Worm (Caenorhabditis elegans) whole organism, L1 larva: ENCODE data around the gene svop-1.

Experiments used
- C04F5.9 ChIP-seq: sonication (generic microtip); optimal IDR thresholded peaks from 2 replicates; lab custom pipeline; 2016; ENCODE audit warnings: missing genetic modification characterization, missing compliant biosample characterization
- C16A3.4 ChIP-seq: fragments of 150-350 bp; optimal IDR thresholded peaks from 2 replicates; lab custom pipeline; 2014; ENCODE audit warnings: missing biosample characterization, missing genetic modification characterization
- F16B12.6 ChIP-seq: fragments of 150-350 bp; optimal IDR thresholded peaks from 2 replicates; lab custom pipeline; 2014; ENCODE audit warnings: missing biosample characterization, missing genetic modification characterization
- Y116A8C.19 ChIP-seq: sonication (generic microtip); optimal IDR thresholded peaks from 2 replicates; lab custom pipeline; 2016; ENCODE audit warnings: missing compliant biosample characterization, missing genetic modification characterization, borderline replicate concordance
- alr-1 ChIP-seq: fragments of 200-800 bp; sonication (Bioruptor generic); optimal IDR thresholded peaks from 2 replicates; lab custom pipeline; 2018; ENCODE audit warnings: borderline replicate concordance, mild to moderate bottlenecking, missing genetic modification characterization, missing compliant biosample characterization
- ama-1 ChIP-seq: fragments of 150-350 bp; optimal IDR thresholded peaks from 2 replicates; lab custom pipeline; 2014
- blmp-1 ChIP-seq: fragments of 150-350 bp; optimal IDR thresholded peaks from 2 replicates; lab custom pipeline; 2014; ENCODE audit warnings: missing biosample characterization, missing genetic modification characterization
- ceh-63 ChIP-seq: fragments of 200-800 bp; sonication (Bioruptor generic); optimal IDR thresholded peaks from 2 replicates; lab custom pipeline; 2018; ENCODE audit warnings: mild to moderate bottlenecking, missing genetic modification characterization, missing compliant biosample characterization
- ceh-82 ChIP-seq, 3 experiments: fragments of 150-350 bp in 1 of 3; sonication (generic microtip) in 2 of 3; optimal IDR thresholded peaks; 2 replicates each; lab custom pipeline; 2014 to 2017; ENCODE audit warnings: missing biosample characterization in 3 of 3, missing genetic modification characterization in 3 of 3
- ceh-90 ChIP-seq: sonication (generic microtip); optimal IDR thresholded peaks from 2 replicates; lab custom pipeline; 2016; ENCODE audit warnings: missing genetic modification characterization, missing compliant biosample characterization
- dpl-1 ChIP-seq, 3 experiments: fragments of 150-350 bp in 2 of 3; sonication (generic microtip) in 1 of 3; optimal IDR thresholded peaks; 2 replicates each; lab custom pipeline; 2014 to 2017; ENCODE audit warnings: missing biosample characterization in 3 of 3, missing genetic modification characterization in 3 of 3, missing genetic modification reagents in 3 of 3
- dsc-1 ChIP-seq: sonication (generic microtip); optimal IDR thresholded peaks from 2 replicates; lab custom pipeline; 2016; ENCODE audit warnings: mild to moderate bottlenecking, missing genetic modification characterization, missing compliant biosample characterization
- efl-1 ChIP-seq, 4 experiments: fragments of 150-350 bp; optimal IDR thresholded peaks in 3 of 4; peaks in 1 of 4; 1 replicate in 1 of 4; 2 replicates in 3 of 4; lab custom pipeline; 2014; ENCODE audit warnings: missing biosample characterization in 2 of 4, missing genetic modification characterization in 2 of 4, missing genetic modification reagents in 2 of 4
- efl-3 ChIP-seq: fragments of 200-800 bp; sonication (Bioruptor generic); optimal IDR thresholded peaks from 2 replicates; lab custom pipeline; 2018; ENCODE audit warnings: mild to moderate bottlenecking, missing genetic modification characterization, missing compliant biosample characterization
- egl-13 ChIP-seq: sonication (generic microtip); optimal IDR thresholded peaks from 2 replicates; lab custom pipeline; 2016; ENCODE audit warnings: missing genotype, missing genetic modification reagents, missing genetic modification characterization, missing compliant biosample characterization
- elt-2 ChIP-seq: sonication (generic microtip); optimal IDR thresholded peaks from 2 replicates; lab custom pipeline; 2016; ENCODE audit warnings: missing genetic modification characterization, mild to moderate bottlenecking, inconsistent platforms, missing compliant biosample characterization, missing genetic modification reagents
- elt-3 ChIP-seq, 6 experiments: fragments of 150-350 bp in 1 of 6; sonication (generic microtip); optimal IDR thresholded peaks; 2 replicates each; lab custom pipeline; 2017 to 2018; ENCODE audit warnings: missing biosample characterization in 6 of 6, missing genetic modification characterization in 6 of 6, inconsistent platforms in 1 of 6
- ets-5 ChIP-seq: fragments of 200-800 bp; sonication (Bioruptor generic); IDR thresholded peaks from 2 replicates; pipeline ENCODE4 v1.3.6; 2022; ENCODE audit warnings: missing genetic modification characterization, missing compliant biosample characterization
- fkh-4 ChIP-seq: sonication (generic microtip); optimal IDR thresholded peaks from 2 replicates; lab custom pipeline; 2016; ENCODE audit warnings: missing compliant biosample characterization, missing genetic modification characterization, borderline replicate concordance
- fkh-8 ChIP-seq: sonication (generic microtip); optimal IDR thresholded peaks from 2 replicates; lab custom pipeline; 2016; ENCODE audit warnings: mild to moderate bottlenecking, missing genetic modification characterization, missing compliant biosample characterization
- fos-1 ChIP-seq: fragments of 150-350 bp; optimal IDR thresholded peaks from 2 replicates; lab custom pipeline; 2014; ENCODE audit warnings: missing biosample characterization, missing genetic modification characterization
- grh-1 ChIP-seq: fragments of 200-800 bp; sonication (Bioruptor generic); IDR thresholded peaks from 2 replicates; pipeline ENCODE4 v1.3.6; 2022; ENCODE audit warnings: missing genetic modification reagents, missing genetic modification characterization, missing compliant biosample characterization
- isw-1 ChIP-seq: fragments of 200-800 bp; sonication (Bioruptor generic); IDR thresholded peaks from 2 replicates; pipeline ENCODE4 v1.3.6; 2022; ENCODE audit warnings: missing genetic modification characterization, missing compliant biosample characterization
- lin-14 ChIP-seq: fragments of 200-800 bp; sonication (Bioruptor generic); optimal IDR thresholded peaks from 2 replicates; lab custom pipeline; 2018; ENCODE audit warnings: mild to moderate bottlenecking, missing genetic modification characterization, moderate library complexity, missing compliant biosample characterization
- lin-15B ChIP-seq: fragments of 150-350 bp; sonication (generic microtip); optimal IDR thresholded peaks from 3 replicates; lab custom pipeline; 2014; ENCODE audit warnings: missing biosample characterization, missing genetic modification characterization
- lin-35 ChIP-seq, 2 experiments: fragments of 150-350 bp; optimal IDR thresholded peaks; 2 replicates each; lab custom pipeline; 2014; ENCODE audit warnings: missing biosample characterization in 2 of 2, missing genetic modification characterization in 2 of 2, missing genetic modification reagents in 2 of 2
- lsy-2 ChIP-seq, 2 experiments: fragments of 150-350 bp; optimal IDR thresholded peaks; 2 replicates each; lab custom pipeline; 2014; ENCODE audit warnings: missing biosample characterization in 2 of 2, missing genetic modification characterization in 2 of 2
- mab-9 ChIP-seq: fragments of 200-800 bp; sonication (Bioruptor generic); IDR thresholded peaks from 2 replicates; pipeline ENCODE4 v1.3.6; 2022; ENCODE audit warnings: missing genetic modification reagents, missing genetic modification characterization, missing compliant biosample characterization
- mdl-1 ChIP-seq, 2 experiments: fragments of 150-350 bp; optimal IDR thresholded peaks; 2 replicates each; lab custom pipeline; 2014 to 2017; ENCODE audit warnings: missing biosample characterization in 2 of 2, missing genetic modification characterization in 2 of 2, inconsistent platforms in 1 of 2
- mef-2 ChIP-seq: fragments of 150-350 bp; optimal IDR thresholded peaks from 2 replicates; lab custom pipeline; 2014; ENCODE audit warnings: missing biosample characterization, missing genetic modification characterization
- nhr-12 ChIP-seq: sonication (generic microtip); optimal IDR thresholded peaks from 2 replicates; lab custom pipeline; 2017; ENCODE audit warnings: missing biosample characterization, missing genetic modification characterization
- nhr-19 ChIP-seq: fragments of 200-800 bp; sonication (Bioruptor generic); conservative IDR thresholded peaks from 2 replicates; pipeline ENCODE4 v1.3.6; 2022; ENCODE audit warnings: missing genetic modification characterization, missing compliant biosample characterization
- nhr-20 ChIP-seq: sonication (generic microtip); optimal IDR thresholded peaks from 2 replicates; lab custom pipeline; 2016; ENCODE audit warnings: mild to moderate bottlenecking, missing genetic modification characterization, missing compliant biosample characterization
- nhr-237 ChIP-seq: fragments of 150-350 bp; optimal IDR thresholded peaks from 2 replicates; lab custom pipeline; 2014; ENCODE audit warnings: missing biosample characterization, missing genetic modification characterization
- nhr-71 ChIP-seq: sonication (generic microtip); optimal IDR thresholded peaks from 2 replicates; lab custom pipeline; 2016; ENCODE audit warnings: mild to moderate bottlenecking, missing genetic modification characterization, moderate library complexity, missing compliant biosample characterization
- nhr-84 ChIP-seq: sonication (generic microtip); optimal IDR thresholded peaks from 2 replicates; lab custom pipeline; 2017; ENCODE audit warnings: missing biosample characterization, missing genetic modification characterization
- nhr-85 ChIP-seq: sonication (generic microtip); peaks from one replicate; lab custom pipeline; 2016; ENCODE audit warnings: missing genetic modification characterization, inconsistent platforms, missing compliant biosample characterization
- pag-3 ChIP-seq: sonication (generic microtip); optimal IDR thresholded peaks from 2 replicates; lab custom pipeline; 2017; ENCODE audit warnings: missing genetic modification characterization, mild to moderate bottlenecking, missing compliant biosample characterization, antibody characterized with exemption, borderline replicate concordance; ENCODE audit not compliant: insufficient read depth
- pax-3 ChIP-seq: fragments of 200-800 bp; sonication (Bioruptor generic); optimal IDR thresholded peaks from 2 replicates; lab custom pipeline; 2018; ENCODE audit warnings: mild to moderate bottlenecking, missing genetic modification characterization, moderate library complexity, missing compliant biosample characterization
- snpc-4 ChIP-seq: fragments of 150-350 bp; optimal IDR thresholded peaks from 2 replicates; lab custom pipeline; 2014; ENCODE audit warnings: missing biosample characterization, missing genetic modification characterization
- snu-23 ChIP-seq: sonication (generic microtip); optimal IDR thresholded peaks from 2 replicates; lab custom pipeline; 2016; ENCODE audit warnings: missing genetic modification characterization, missing compliant biosample characterization
- sox-4 ChIP-seq: sonication (generic microtip); optimal IDR thresholded peaks from 2 replicates; lab custom pipeline; 2016; ENCODE audit warnings: missing genetic modification characterization, missing compliant biosample characterization
- sup-37 ChIP-seq: fragments of 200-800 bp; sonication (Bioruptor generic); optimal IDR thresholded peaks from 2 replicates; lab custom pipeline; 2018; ENCODE audit warnings: mild to moderate bottlenecking, missing genetic modification characterization, missing compliant biosample characterization
- swsn-7 ChIP-seq: sonication (generic microtip); optimal IDR thresholded peaks from 2 replicates; lab custom pipeline; 2016; ENCODE audit warnings: missing genetic modification characterization, missing compliant biosample characterization
- tbx-2 ChIP-seq: sonication (generic microtip); optimal IDR thresholded peaks from 2 replicates; lab custom pipeline; 2016; ENCODE audit warnings: missing genetic modification characterization, missing compliant biosample characterization
- unc-30 ChIP-seq: sonication (generic microtip); optimal IDR thresholded peaks from 2 replicates; lab custom pipeline; 2017; ENCODE audit warnings: missing biosample characterization, missing genetic modification characterization
- unc-62 ChIP-seq: fragments of 150-350 bp; optimal IDR thresholded peaks from 2 replicates; lab custom pipeline; 2014; ENCODE audit warnings: missing biosample characterization, missing genetic modification reagents, missing genetic modification characterization
- unc-86 ChIP-seq: sonication (generic microtip); optimal IDR thresholded peaks from 2 replicates; lab custom pipeline; 2016; ENCODE audit warnings: missing genetic modification characterization, missing compliant biosample characterization
- vab-15 ChIP-seq: sonication (generic microtip); optimal IDR thresholded peaks from 2 replicates; lab custom pipeline; 2017; ENCODE audit warnings: missing genotype, mild to moderate bottlenecking, missing genetic modification characterization, missing compliant biosample characterization
- xbp-1 ChIP-seq: sonication (generic microtip); optimal IDR thresholded peaks from 2 replicates; lab custom pipeline; 2016; ENCODE audit warnings: missing genetic modification characterization, missing compliant biosample characterization
- zag-1 ChIP-seq: fragments of 150-350 bp; optimal IDR thresholded peaks from 2 replicates; lab custom pipeline; 2014; ENCODE audit warnings: missing biosample characterization, missing genetic modification characterization
- zip-4 ChIP-seq: fragments of 200-800 bp; sonication (Bioruptor generic); optimal IDR thresholded peaks from 2 replicates; lab custom pipeline; 2018; ENCODE audit warnings: mild to moderate bottlenecking, missing genetic modification characterization, moderate library complexity, missing compliant biosample characterization
- ztf-4 ChIP-seq: fragments of 150-350 bp; optimal IDR thresholded peaks from 2 replicates; lab custom pipeline; 2014; ENCODE audit warnings: missing biosample characterization, missing genetic modification characterization

The svop-1 gene

ce11 chrIII:8922061-8922460, 36.8 kb upstream of the svop-1 start:
- TF ChIP-seq C16A3.4 (tag; lab: Kevin White, UChicago) (no peak), mdl-1 (tag; optimal IDR thresholded peaks at IDR 0.05; lab: Kevin White, UChicago) (peak in 1 of 2 experiments; percentile 2), fkh-4 (no peak), efl-1 (optimal IDR thresholded peaks at IDR 0.05; lab: Kevin White, UChicago) (peak in 1 of 2 experiments; percentile 24), efl-1 (GFP tag; optimal IDR thresholded peaks at IDR 0.05 in 1 of 2; lab: Kevin White, UChicago) (peak in 1 of 2 experiments; percentile 58), dsc-1 (no peak), nhr-19 (GFP tag; lab: Robert Waterston, UW) (peak; percentile 29; the same call in 1 of the 2 replicates), nhr-20 (peak; percentile 65), lin-14 (GFP tag; lab: Kevin White, UChicago) (peak; percentile 68), nhr-85 (tag; lab: Kevin White, UChicago) (peak; percentile 73), ceh-82 (tag; optimal IDR thresholded peaks at IDR 0.05; lab: Kevin White, UChicago) (no peak), C04F5.9 (tag; lab: Kevin White, UChicago) (no peak), vab-15 (tag; lab: Kevin White, UChicago) (no peak), elt-3 (tag; optimal IDR thresholded peaks at IDR 0.05; lab: Kevin White, UChicago) (no peak), mab-9 (GFP tag; lab: Robert Waterston, UW) (no peak), unc-62 (GFP tag; lab: Kevin White, UChicago) (no peak), lin-15B (no peak), fos-1 (tag; lab: Kevin White, UChicago) (no peak), nhr-12 (tag; lab: Kevin White, UChicago) (no peak), efl-3 (no peak), lin-35 (GFP tag; optimal IDR thresholded peaks at IDR 0.05; lab: Kevin White, UChicago) (peak in 1 of 2 experiments; percentile 14), ets-5 (GFP tag; lab: Robert Waterston, UW) (no peak), F16B12.6 (no peak), nhr-71 (tag; lab: Kevin White, UChicago) (peak; percentile 54), ceh-63 (GFP tag; lab: Kevin White, UChicago) (no peak), ama-1 (lab: Kevin White, UChicago) (no peak), dpl-1 (GFP tag; optimal IDR thresholded peaks at IDR 0.05; lab: Kevin White, UChicago) (no peak), unc-30 (no peak), tbx-2 (no peak), blmp-1 (tag; lab: Kevin White, UChicago) (no peak), pax-3 (no peak), snpc-4 (tag; lab: Kevin White, UChicago) (no peak), mef-2 (no peak), swsn-7 (peak; percentile 20), fkh-8 (no peak), alr-1 (no peak), egl-13 (tag; lab: Kevin White, UChicago) (no peak), sup-37 (no peak), ztf-4 (peak; percentile 77), zag-1 (no peak), nhr-84 (tag; lab: Kevin White, UChicago) (no peak), lsy-2 (tag; optimal IDR thresholded peaks at IDR 0.05; lab: Kevin White, UChicago) (peak in 1 of 2 experiments; percentile 25), unc-86 (tag; lab: Kevin White, UChicago) (no peak), sox-4 (no peak), zip-4 (GFP tag; lab: Kevin White, UChicago) (no peak), Y116A8C.19 (tag; lab: Kevin White, UChicago) (no peak), xbp-1 (tag; lab: Kevin White, UChicago) (no peak), elt-2 (no peak), nhr-237 (tag; lab: Kevin White, UChicago) (no peak), isw-1 (no peak), grh-1 (no peak), pag-3 (tag; lab: Kevin White, UChicago) (no peak), ceh-90 (tag; lab: Kevin White, UChicago) (no peak), snu-23 (GFP tag; lab: Kevin White, UChicago) (peak; percentile 55)
